Fruit fly (Drosophila melanogaster) Kc167 (cell line): Measurements from ENCODE around the gene pum.

Experiments
- Myc ChIP-seq: fragments of >200 bp; optimal IDR thresholded peaks from 2 replicates; lab custom pipeline; 2017; ENCODE audit warnings: missing external identifiers
- Sin3A ChIP-seq: fragments of >200 bp; optimal IDR thresholded peaks from 2 replicates; lab custom pipeline; 2018; ENCODE audit warnings: missing external identifiers
- h ChIP-seq: fragments of >200 bp; optimal IDR thresholded peaks from 3 replicates; lab custom pipeline; 2018; ENCODE audit warnings: missing external identifiers
- insv ChIP-seq: fragments of >200 bp; optimal IDR thresholded peaks from 3 replicates; lab custom pipeline; 2018; ENCODE audit warnings: missing external identifiers
- psq ChIP-seq: fragments of >200 bp; optimal IDR thresholded peaks from 2 replicates; lab custom pipeline; 2017; ENCODE audit warnings: missing external identifiers
- ttk ChIP-seq: sonication (Bioruptor generic); optimal IDR thresholded peaks from 2 replicates; lab custom pipeline; 2017; ENCODE audit warnings: missing external identifiers

DNA sequence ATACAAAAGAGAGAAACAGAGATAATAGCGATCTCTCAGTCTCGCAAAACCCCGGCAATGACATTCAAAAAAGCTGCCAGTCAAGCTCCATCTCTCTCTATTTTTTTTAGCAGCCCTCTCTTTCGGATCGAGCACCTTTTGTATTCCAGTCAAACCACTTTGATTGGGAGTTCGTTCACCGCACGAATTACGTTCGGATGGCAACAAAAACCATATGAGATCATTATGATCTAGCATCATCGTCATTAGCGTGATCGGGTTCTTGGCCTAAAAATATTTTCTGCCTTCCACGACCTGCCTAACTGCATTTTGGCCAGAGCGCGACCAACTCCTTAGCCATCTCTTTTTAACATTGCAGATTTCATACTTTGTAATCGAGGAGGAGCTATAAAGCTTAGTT lies 77.1 kb downstream of the pum start:
- TF ChIP-seq insv (lab: Kevin White, UChicago) (no peak), Sin3A (lab: Kevin White, UChicago) (no peak), psq (lab: Kevin White, UChicago) (no peak), Myc (lab: Kevin White, UChicago) (no peak), ttk (no peak), h (no peak)
